Worm (Caenorhabditis elegans): ENCODE measurements around the gene sre-9.

- TF ChIP-seq him-1 (tag; optimal IDR thresholded peaks at IDR 0.05) (no peak), dao-5 (tag; optimal IDR thresholded peaks at IDR 0.05) (no peak), W03F9.2 (tag; optimal IDR thresholded peaks at IDR 0.05) (no peak)
These were observed 21.7 kb downstream of the sre-9 start, which contains the start of gene srx-67 for ce11 chrV:3916480-3916879.
